Fruit fly (Drosophila melanogaster) whole organism, pupa: Measurements from ENCODE around the gene Rab7.

Source experiments
- CG10348 ChIP-seq: fragments of 200-800 bp; sonication (Bioruptor generic); IDR thresholded peaks from 2 replicates; pipeline ENCODE4 v1.3.6; 2022; ENCODE audit warnings: missing biosample characterization, missing genetic modification characterization
- CG15710 ChIP-seq: fragments of 200-800 bp; sonication (Bioruptor generic); optimal IDR thresholded peaks from 2 replicates; lab custom pipeline; 2018; ENCODE audit warnings: missing biosample characterization, mild to moderate bottlenecking, missing genetic modification characterization, moderate library complexity
- CG17806 ChIP-seq: fragments of 200-800 bp; sonication (Bioruptor generic); optimal IDR thresholded peaks from 2 replicates; lab custom pipeline; 2018; ENCODE audit warnings: missing biosample characterization, mild to moderate bottlenecking, missing genetic modification characterization, moderate library complexity
- CG34367 ChIP-seq: fragments of 200-800 bp; sonication (Bioruptor generic); optimal IDR thresholded peaks from 2 replicates; lab custom pipeline; 2018; ENCODE audit warnings: missing biosample characterization, mild to moderate bottlenecking, missing genetic modification characterization
- D1 ChIP-seq: fragments of 200-800 bp; sonication (Bioruptor generic); optimal IDR thresholded peaks from 2 replicates; lab custom pipeline; 2018; ENCODE audit warnings: missing biosample characterization, mild to moderate bottlenecking, missing genetic modification characterization, moderate library complexity
- EcR ChIP-seq: fragments of 200-800 bp; sonication (Bioruptor generic); optimal IDR thresholded peaks from 3 replicates; lab custom pipeline; 2019; ENCODE audit warnings: missing biosample characterization, missing genetic modification characterization, mild to moderate bottlenecking, moderate library complexity, missing genetic modification reagents
- Ets98B ChIP-seq: fragments of 200-800 bp; sonication (Bioruptor generic); IDR thresholded peaks from 2 replicates; pipeline ENCODE4 v1.3.6; 2022; ENCODE audit warnings: missing biosample characterization, missing genetic modification characterization
- Pif1B ChIP-seq: fragments of 200-800 bp; sonication (Bioruptor generic); optimal IDR thresholded peaks from 3 replicates; lab custom pipeline; 2016; ENCODE audit warnings: missing biosample characterization, missing genetic modification characterization
- fd96Ca ChIP-seq: fragments of 200-800 bp; sonication (Bioruptor generic); IDR thresholded peaks from 3 replicates; pipeline ENCODE4 v1.3.6; 2022; ENCODE audit warnings: missing biosample characterization, missing genetic modification characterization
- gl ChIP-seq: fragments of 200-800 bp; sonication (Bioruptor generic); optimal IDR thresholded peaks from 2 replicates; lab custom pipeline; 2018; ENCODE audit warnings: missing biosample characterization, mild to moderate bottlenecking, missing genetic modification characterization

DNA sequence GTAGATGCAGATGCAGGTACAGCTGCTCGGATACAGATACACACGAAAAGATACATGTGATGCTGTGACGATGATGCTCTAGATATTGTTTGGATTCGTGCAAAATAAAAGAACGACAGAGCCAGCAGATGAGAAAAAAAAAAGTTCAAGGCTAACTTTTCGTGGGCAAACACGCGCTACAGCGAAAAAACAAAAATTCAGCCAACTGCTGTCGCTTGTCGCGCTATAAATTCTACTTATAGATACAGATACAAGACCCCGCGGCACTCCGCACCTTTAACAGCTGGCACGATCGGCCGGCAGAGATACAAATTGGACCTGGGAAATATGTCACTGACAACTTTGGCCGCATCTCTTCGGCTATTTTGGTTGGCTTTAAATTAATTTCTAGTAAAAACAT lies 33.7 kb downstream of the Rab7 start:
- TF ChIP-seq CG34367 (tag; lab: Kevin White, UChicago) (no peak), Ets98B (GFP tag; lab: Robert Waterston, UW) (no peak), fd96Ca (0 out of 3 replicates have a peak, but pooled peaks have one; percentile 14), CG10348 (GFP tag; lab: Robert Waterston, UW) (no peak), Pif1B (GFP tag; lab: Kevin White, UChicago) (no peak), EcR (GFP tag; lab: Kevin White, UChicago) (no peak), gl (tag; lab: Kevin White, UChicago) (no peak), CG15710 (tag; lab: Kevin White, UChicago) (no peak), CG17806 (tag; lab: Kevin White, UChicago) (no peak), D1 (tag; lab: Kevin White, UChicago) (no peak)
